Worm (Caenorhabditis elegans): ENCODE results near the gene K02D3.1.

The K02D3.1 gene

ce11 chrX:13746231-13746630 lies 39.5 kb downstream of the K02D3.1 start:
- TF ChIP-seq dmd-6 (GFP tag; IDR thresholded peaks at IDR 0.05), result peak; percentile 79
- no peak for TF ChIP-seq nhr-10 (tag; optimal IDR thresholded peaks at IDR 0.05)
- peak; percentile 70 for TF ChIP-seq hlh-11 (tag; optimal IDR thresholded peaks at IDR 0.05)
- TF ChIP-seq ama-1 (optimal IDR thresholded peaks at IDR 0.05), result no peak
- no peak for TF ChIP-seq ceh-20 (GFP tag; IDR thresholded peaks at IDR 0.05)
- TF ChIP-seq nhr-102 (tag; optimal IDR thresholded peaks at IDR 0.05), result no peak
- TF ChIP-seq nhr-28 (tag; optimal IDR thresholded peaks at IDR 0.05), result peak; percentile 15
- no peak for TF ChIP-seq daf-16 (GFP tag; optimal IDR thresholded peaks at IDR 0.05)
- peak; percentile 70 for TF ChIP-seq daf-16 (tag; optimal IDR thresholded peaks at IDR 0.05)
- peak; percentile 20 for TF ChIP-seq pqm-1 (tag; optimal IDR thresholded peaks at IDR 0.05)
- TF ChIP-seq hlh-30 (tag; optimal IDR thresholded peaks at IDR 0.05; ENCODE audit: insufficient read depth), result peak; percentile 42
- TF ChIP-seq dmd-8 (GFP tag; IDR thresholded peaks at IDR 0.05), result no peak
- TF ChIP-seq dve-1 (tag; optimal IDR thresholded peaks at IDR 0.05; ENCODE audit: insufficient read depth), result peak; percentile 8

- TF ChIP-seq lim-7 (GFP tag; IDR thresholded peaks at IDR 0.05), result no peak
- TF ChIP-seq unc-62 (GFP tag; optimal IDR thresholded peaks at IDR 0.05 in 1 of 2), result peak in 1 of 2 experiments; percentile 10
- no peak for TF ChIP-seq unc-62 (tag; optimal IDR thresholded peaks at IDR 0.05)
- TF ChIP-seq duxl-1 (tag; optimal IDR thresholded peaks at IDR 0.05; ENCODE audit: poor library complexity), result no peak
- TF ChIP-seq skn-1 (tag; optimal IDR thresholded peaks at IDR 0.05), result no peak
- TF ChIP-seq snpc-4 (tag; optimal IDR thresholded peaks at IDR 0.05), result no peak
- TF ChIP-seq saeg-2 (GFP tag; IDR thresholded peaks at IDR 0.05), result no peak
- TF ChIP-seq lin-38 (GFP tag; IDR thresholded peaks at IDR 0.05), result 0 out of 2 replicates have a peak, but pooled peaks have one; percentile 15
- TF ChIP-seq sdz-12 (GFP tag; optimal IDR thresholded peaks at IDR 0.05), result no peak
- no peak for TF ChIP-seq ceh-28 (tag; optimal IDR thresholded peaks at IDR 0.05)
- no peak for TF ChIP-seq egl-43 (GFP tag; IDR thresholded peaks at IDR 0.05)
- no peak for TF ChIP-seq unc-39 (tag; optimal IDR thresholded peaks at IDR 0.05)
- TF ChIP-seq F26F4.8 (GFP tag; conservative IDR thresholded peaks at IDR 0.05), result no peak
- TF ChIP-seq pha-4 (GFP tag; IDR thresholded peaks at IDR 0.05), result no peak
- no peak for TF ChIP-seq pha-4 (tag; optimal IDR thresholded peaks at IDR 0.05)
- TF ChIP-seq F44E2.7 (GFP tag; IDR thresholded peaks at IDR 0.05), result no peak
- TF ChIP-seq daf-16 (GFP tag; optimal IDR thresholded peaks at IDR 0.05), result no peak
- no peak for TF ChIP-seq daf-16 (tag; optimal IDR thresholded peaks at IDR 0.05)
- TF ChIP-seq spr-3 (GFP tag; optimal IDR thresholded peaks at IDR 0.05), result no peak
- TF ChIP-seq mes-2 (tag; optimal IDR thresholded peaks at IDR 0.05; ENCODE audit: poor library complexity, severe bottlenecking), result peak; percentile 36
These were observed 40.1 kb downstream of the K02D3.1 start, which contains the start of gene nhr-71 for ce11 chrX:13746661-13747365. TSS of gene nhr-71 (plus strand) at chrX:13747315.

ce11 chrX:13747997-13748396 lies 41.3 kb downstream of the K02D3.1 start:
- peak; percentile 12 for TF ChIP-seq hlh-30 (tag; optimal IDR thresholded peaks at IDR 0.05; ENCODE audit: insufficient read depth)
- TF ChIP-seq hlh-11 (tag; optimal IDR thresholded peaks at IDR 0.05), result peak; percentile 44
- TF ChIP-seq nhr-28 (tag; optimal IDR thresholded peaks at IDR 0.05), result peak; percentile 66
- TF ChIP-seq pqm-1 (tag; optimal IDR thresholded peaks at IDR 0.05), result peak; percentile 21
- TF ChIP-seq daf-16 (GFP tag; optimal IDR thresholded peaks at IDR 0.05), result no peak
- TF ChIP-seq daf-16 (tag; optimal IDR thresholded peaks at IDR 0.05), result peak; percentile 81
- TF ChIP-seq lin-13 (GFP tag; optimal IDR thresholded peaks at IDR 0.05), result no peak
- TF ChIP-seq dve-1 (tag; optimal IDR thresholded peaks at IDR 0.05; ENCODE audit: insufficient read depth), result peak; percentile 10
- TF ChIP-seq nhr-77 (tag; optimal IDR thresholded peaks at IDR 0.05), result peak; percentile 3
- no peak for TF ChIP-seq dmd-9 (GFP tag; IDR thresholded peaks at IDR 0.05)
- TF ChIP-seq mdl-1 (tag; optimal IDR thresholded peaks at IDR 0.05), result peak in 1 of 2 experiments; percentile 45
- TF ChIP-seq lin-38 (GFP tag; IDR thresholded peaks at IDR 0.05), result no peak
- TF ChIP-seq php-3 (GFP tag; IDR thresholded peaks at IDR 0.05), result 0 out of 2 replicates have a peak, but pooled peaks have one; percentile 14
- no peak for TF ChIP-seq unc-39 (tag; optimal IDR thresholded peaks at IDR 0.05)

Data from whole organism, L4 larva.